Fruit fly (Drosophila melanogaster): Measurements from ENCODE around the gene cad.
A peak's percentile ranks its signal among the peaks of the same experiment; 100 is the strongest.

Gene cad

dm6 chr2L:20821249-20822024 is 50.9 kb downstream of the cad start (continued):
- TF ChIP-seq crol (GFP tag; IDR thresholded peaks at IDR 0.05) (peak; percentile 49; the same call in 1 of the 2 replicates), ftz-f1 (GFP tag; optimal IDR thresholded peaks at IDR 0.05) (peak; percentile 76), CG11695 (GFP tag; IDR thresholded peaks at IDR 0.05) (peak; percentile 67; the same call in 2 of the 3 replicates), ttk (GFP tag; IDR thresholded peaks at IDR 0.05) (no peak), klu (GFP tag; IDR thresholded peaks at IDR 0.05) (peak; percentile 47), ci (GFP tag; IDR thresholded peaks at IDR 0.05) (peak; percentile 66; the same call in 2 of the 3 replicates), Optix (GFP tag; IDR thresholded peaks at IDR 0.05) (no peak), CG32767 (GFP tag; IDR thresholded peaks at IDR 0.05) (no peak), Deaf1 (tag; optimal IDR thresholded peaks at IDR 0.05) (peak; percentile 79), chinmo (GFP tag; IDR thresholded peaks at IDR 0.05; ENCODE audit: partially characterized antibody) (peak; percentile 82; the same call in 3 of the 4 replicates), E2f2 (GFP tag; IDR thresholded peaks at IDR 0.05) (peak; percentile 22; the same call in 1 of the 2 replicates), Hmr (GFP tag; optimal IDR thresholded peaks at IDR 0.05) (no peak), Fer1 (GFP tag; optimal IDR thresholded peaks at IDR 0.05) (peak; percentile 56), hbn (GFP tag; IDR thresholded peaks at IDR 0.05; ENCODE audit: partially characterized antibody) (peak; percentile 37), CG17912 (GFP tag; optimal IDR thresholded peaks at IDR 0.05) (peak; percentile 10), Dbx (GFP tag; IDR thresholded peaks at IDR 0.05) (0 out of 3 replicates have a peak, but pooled peaks have one; percentile 24), CG17385 (GFP tag; optimal IDR thresholded peaks at IDR 0.05) (peak; percentile 17), ewg (GFP tag; optimal IDR thresholded peaks at IDR 0.05) (no peak), CG34224 (GFP tag; IDR thresholded peaks at IDR 0.05; ENCODE audit: partially characterized antibody) (no peak; the same call in 2 of the 3 replicates), Mad (GFP tag; optimal IDR thresholded peaks at IDR 0.05) (peak; percentile 25), CG15269 (tag; optimal IDR thresholded peaks at IDR 0.05) (no peak), dmrt11E (tag; optimal IDR thresholded peaks at IDR 0.05) (no peak), CG4424 (GFP tag; optimal IDR thresholded peaks at IDR 0.05) (peak; percentile 24), sob (GFP tag; IDR thresholded peaks at IDR 0.05) (no peak; the same call in 1 of the 2 replicates), vnd (GFP tag; IDR thresholded peaks at IDR 0.05; ENCODE audit: partially characterized antibody) (0 out of 3 replicates have a peak, but pooled peaks have one; percentile 36), CG10267 (tag; optimal IDR thresholded peaks at IDR 0.05) (no peak), CG10431 (GFP tag; optimal IDR thresholded peaks at IDR 0.05) (peak; percentile 36), Dll (GFP tag; IDR thresholded peaks at IDR 0.05; ENCODE audit: partially characterized antibody) (peak; percentile 70; the same call in 3 of the 4 replicates), Doc3 (GFP tag; IDR thresholded peaks at IDR 0.05; ENCODE audit: partially characterized antibody) (peak; percentile 55; the same call in 2 of the 3 replicates), MTF-1 (GFP tag; optimal IDR thresholded peaks at IDR 0.05; ENCODE audit: borderline replicate concordance) (peak; percentile 9), Sry-β (GFP tag; optimal IDR thresholded peaks at IDR 0.05) (no peak), CG18619 (GFP tag; optimal IDR thresholded peaks at IDR 0.05) (no peak), ind (GFP tag; optimal IDR thresholded peaks at IDR 0.05) (peak; percentile 5), repo (GFP tag; optimal IDR thresholded peaks at IDR 0.05) (no peak), Kr (GFP tag; optimal IDR thresholded peaks at IDR 0.05) (peak; percentile 50), gcm2 (GFP tag; optimal IDR thresholded peaks at IDR 0.05) (no peak), prd (optimal IDR thresholded peaks at IDR 0.05) (no peak), prd (GFP tag; IDR thresholded peaks at IDR 0.05) (peak; percentile 21; the same call in 1 of the 3 replicates), fd96Cb (tag; optimal IDR thresholded peaks at IDR 0.05) (no peak), B-H2 (GFP tag; optimal IDR thresholded peaks at IDR 0.05) (peak; percentile 57), Med (GFP tag) (peak; percentile 87), sima (GFP tag; optimal IDR thresholded peaks at IDR 0.05) (no peak), slou (GFP tag; optimal IDR thresholded peaks at IDR 0.05) (no peak), kah (GFP tag; optimal IDR thresholded peaks at IDR 0.05) (peak; percentile 55), E2f1 (GFP tag; IDR thresholded peaks at IDR 0.05) (0 out of 2 replicates have a peak, but pooled peaks have one; percentile 35), Xrp1 (GFP tag; IDR thresholded peaks at IDR 0.05) (peak; percentile 47; the same call in 1 of the 2 replicates), ato (GFP tag; IDR thresholded peaks at IDR 0.05; ENCODE audit: partially characterized antibody) (0 out of 2 replicates have a peak, but pooled peaks have one; percentile 50), Scr (GFP tag; IDR thresholded peaks at IDR 0.05; ENCODE audit: partially characterized antibody) (no peak)

All from whole organism, embryonic.